Worm (Caenorhabditis elegans) whole organism, L4/young adult: ENCODE results near the gene M176.10.
A peak's percentile ranks its signal among the peaks of the same experiment; 100 is the strongest.

Experiments used
- W03F9.2 ChIP-seq: fragments of 150-350 bp; optimal IDR thresholded peaks from 2 replicates; lab custom pipeline; 2014; ENCODE audit warnings: missing biosample characterization, missing genetic modification characterization
- dao-5 ChIP-seq: sonication (generic microtip); optimal IDR thresholded peaks from 2 replicates; lab custom pipeline; 2016; ENCODE audit warnings: missing genotype, missing genetic modification characterization, moderate library complexity, missing compliant biosample characterization
- him-1 ChIP-seq: sonication (generic microtip); optimal IDR thresholded peaks from 2 replicates; lab custom pipeline; 2016; ENCODE audit warnings: missing genotype, missing genetic modification reagents, missing genetic modification characterization, missing compliant biosample characterization

Gene M176.10

DNA sequence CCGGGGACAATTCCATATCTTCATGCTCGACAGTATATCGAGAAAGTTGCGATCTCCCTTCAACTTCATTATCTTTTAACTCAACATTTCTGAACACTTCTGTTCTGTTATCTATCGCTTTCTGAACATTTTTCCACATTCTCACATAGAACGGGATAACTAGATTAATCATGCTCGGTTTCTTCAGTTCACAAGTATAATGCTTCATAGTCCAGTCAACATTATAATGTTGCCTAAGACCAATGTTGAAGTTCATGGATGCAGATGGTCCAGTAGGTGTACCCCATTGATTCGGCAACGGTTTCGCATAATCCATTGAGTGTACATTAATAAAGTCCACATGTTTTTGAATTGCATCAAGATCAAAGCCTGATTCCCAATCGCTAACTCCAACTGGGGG is 12.9 kb upstream of the M176.10 start:
- TF ChIP-seq dao-5 (no peak), W03F9.2 (tag; lab: Kevin White, UChicago) (no peak), him-1 (no peak)

DNA sequence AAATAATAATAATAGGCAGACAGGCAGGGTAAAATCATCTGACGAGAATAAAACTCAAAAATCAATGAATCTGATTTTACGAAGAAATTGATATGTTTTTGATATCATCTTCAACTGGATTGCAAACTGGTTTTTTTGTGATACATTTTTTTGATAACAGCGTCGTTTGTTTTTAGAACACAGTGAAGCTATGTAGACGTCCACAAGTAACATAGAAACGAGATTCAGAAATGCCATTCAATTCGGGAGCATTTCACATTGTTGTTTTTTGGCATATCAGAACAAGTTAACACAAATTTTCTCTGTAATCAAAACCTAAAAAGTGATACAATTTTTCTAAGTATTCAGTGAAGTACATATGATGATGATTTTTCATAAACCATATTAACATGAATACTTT is 12.3 kb upstream of the M176.10 start, which contains the start of gene chil-13:
chil-13 (minus strand) TSS at position 101 of the 400 bp plus-strand sequence.
- TF ChIP-seq W03F9.2 (tag; lab: Kevin White, UChicago) (no peak), him-1 (no peak), dao-5 (no peak)

- TF ChIP-seq him-1, result no peak
- no peak for TF ChIP-seq W03F9.2 (tag; lab: Kevin White, UChicago)
- TF ChIP-seq dao-5, result no peak
Measured at ce11 chrII:9436009-9436408, 10.0 kb upstream of the M176.10 start, which contains the start of gene kin-16. Gene kin-16, minus strand, starts transcription at chrII:9436109.

DNA sequence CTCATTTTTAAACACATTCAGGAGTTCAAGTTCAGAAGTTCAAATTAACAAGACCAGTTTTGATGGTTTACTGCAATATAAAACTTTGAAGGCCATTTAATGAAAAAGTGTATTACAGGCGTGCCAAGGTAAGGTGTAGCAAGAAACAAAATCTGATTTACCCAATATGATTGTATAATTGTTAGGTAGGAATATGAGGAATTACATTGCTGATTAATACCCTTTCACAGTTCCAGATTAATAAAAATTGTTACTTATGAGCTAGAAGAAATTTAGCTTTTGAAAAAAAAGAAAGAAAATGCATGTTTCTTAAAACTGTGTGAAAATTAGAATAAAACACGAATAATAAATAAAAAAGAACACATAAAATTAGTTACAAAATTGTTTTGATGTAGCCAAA is 7.6 kb upstream of the M176.10 start, which contains the start of gene kin-15:
kin-15 (minus strand) TSS at position 101 of the 400 bp plus-strand sequence.
- no peak for TF ChIP-seq W03F9.2 (tag; lab: Kevin White, UChicago)

DNA sequence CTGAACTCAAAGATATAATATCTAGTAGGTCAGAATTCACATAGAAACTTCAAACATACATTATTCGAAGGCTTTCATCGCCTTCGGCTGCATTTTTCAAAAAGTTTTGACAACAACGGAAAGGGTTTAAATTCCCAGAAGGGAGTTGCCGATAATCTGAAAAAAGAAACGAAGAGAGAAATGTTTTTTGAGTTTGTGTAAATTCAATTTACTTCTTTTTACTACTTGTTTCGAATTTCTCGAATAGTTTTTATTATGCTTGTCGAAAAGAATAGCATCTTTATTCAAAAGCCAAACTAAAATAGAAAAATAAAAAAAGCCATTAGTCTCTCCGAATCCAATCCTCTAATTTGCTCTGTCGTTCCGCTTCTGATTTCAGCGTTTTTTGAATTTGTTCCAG is 5.1 kb upstream of the M176.10 start:
- no peak for TF ChIP-seq dao-5

ce11 chrII:9427644-9428043 is 1.7 kb upstream of the M176.10 start, which contains the start of gene M176.5:
Gene M176.5, minus strand, starts transcription at chrII:9427744.
- TF ChIP-seq dao-5 (no peak), W03F9.2 (tag; lab: Kevin White, UChicago) (no peak), him-1 (no peak)

ce11 chrII:9421969-9422368 is 4.0 kb downstream of the M176.10 start, which contains the start of gene M176.11:
Gene M176.11, plus strand, starts transcription at chrII:9422269.
- TF ChIP-seq W03F9.2 (tag; lab: Kevin White, UChicago) (no peak), dao-5 (no peak), him-1 (no peak)

- no peak for TF ChIP-seq him-1
- no peak for TF ChIP-seq W03F9.2 (tag; lab: Kevin White, UChicago)
- no peak for TF ChIP-seq dao-5
Measured at ce11 chrII:9418843-9419532, 7.0 kb downstream of the M176.10 start.

ce11 chrII:9418065-9418567 is 7.9 kb downstream of the M176.10 start, which contains the start of the genes M176.4 and M176.16:
Gene M176.4, plus strand, starts transcription at chrII:9418365.
Gene M176.16, plus strand, starts transcription at chrII:9418517.
- no peak for TF ChIP-seq him-1
- no peak for TF ChIP-seq dao-5
- TF ChIP-seq W03F9.2 (tag; lab: Kevin White, UChicago), result no peak

- TF ChIP-seq dao-5 (no peak), W03F9.2 (tag; lab: Kevin White, UChicago) (peak; percentile 81), him-1 (no peak)
Measured at ce11 chrII:9416381-9417276, 9.3 kb downstream of the M176.10 start, which contains the start of the genes gss-1 and chch-3. Gene gss-1, minus strand, starts transcription at chrII:9416431. Gene chch-3, plus strand, starts transcription at chrII:9417013.

- TF ChIP-seq him-1 (no peak), dao-5 (no peak), W03F9.2 (tag; lab: Kevin White, UChicago) (no peak)
Measured at ce11 chrII:9412086-9412608, 13.8 kb downstream of the M176.10 start, which contains the start of gene arrd-3. Gene arrd-3, plus strand, starts transcription at chrII:9412558.

ce11 chrII:9411497-9411896 is 14.5 kb downstream of the M176.10 start, which contains the start of gene M176.9:
Gene M176.9, minus strand, starts transcription at chrII:9411597.
- no peak for TF ChIP-seq him-1
- TF ChIP-seq dao-5, result no peak
- no peak for TF ChIP-seq W03F9.2 (tag; lab: Kevin White, UChicago)

ce11 chrII:9407469-9407868 is 18.5 kb downstream of the M176.10 start, which contains the start of gene arrd-2:
Gene arrd-2, plus strand, starts transcription at chrII:9407769.
- no peak for TF ChIP-seq him-1
- TF ChIP-seq dao-5, result no peak
- no peak for TF ChIP-seq W03F9.2 (tag; lab: Kevin White, UChicago)

DNA sequence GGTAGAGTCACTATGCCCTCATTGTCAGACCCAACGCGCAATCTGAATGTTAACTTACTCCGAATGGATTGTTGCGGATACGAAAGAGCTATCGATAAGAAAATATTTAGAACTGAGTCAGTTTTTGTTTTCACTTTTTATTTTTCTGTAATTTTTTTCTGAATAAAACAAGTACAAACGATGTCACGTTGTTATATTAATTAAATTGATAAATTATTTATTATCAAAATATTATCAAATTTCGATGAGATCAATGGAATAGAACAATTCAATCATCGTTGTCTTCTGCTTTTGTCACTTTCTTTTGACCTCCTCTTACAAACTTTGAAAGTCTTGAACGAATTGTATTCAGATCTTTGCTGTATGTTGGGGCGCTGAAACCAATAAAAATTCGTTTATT is 19.0 kb downstream of the M176.10 start, which contains the start of gene mpz-6:
mpz-6 (minus strand) TSS at position 101 of the 400 bp plus-strand sequence.
- no peak for TF ChIP-seq dao-5
- no peak for TF ChIP-seq him-1
- TF ChIP-seq W03F9.2 (tag; lab: Kevin White, UChicago), result no peak
